Fruit fly (Drosophila melanogaster): ENCODE measurements around the gene gcm2.
A peak's percentile ranks its signal among the peaks of the same experiment; 100 is the strongest.

gcm2 gene

dm6 chr2L:9617908-9618307, 9.5 kb downstream of the gcm2 start (continued):
- no peak for TF ChIP-seq sd (tag; optimal IDR thresholded peaks at IDR 0.05)
- TF ChIP-seq CG18262 (tag; optimal IDR thresholded peaks at IDR 0.05): peak; percentile 12
- TF ChIP-seq CG32772 (GFP tag; IDR thresholded peaks at IDR 0.05): no peak
- peak; percentile 50 for TF ChIP-seq PHDP (tag; optimal IDR thresholded peaks at IDR 0.05)
- no peak for TF ChIP-seq CG3065 (GFP tag; optimal IDR thresholded peaks at IDR 0.05)
- no peak for TF ChIP-seq CG1647 (GFP tag; optimal IDR thresholded peaks at IDR 0.05)
- TF ChIP-seq Ravus (GFP tag; IDR thresholded peaks at IDR 0.05): no peak
- TF ChIP-seq CG16813 (GFP tag; IDR thresholded peaks at IDR 0.05; ENCODE audit: partially characterized antibody): no peak
- TF ChIP-seq CG10565 (GFP tag; optimal IDR thresholded peaks at IDR 0.05): no peak
- TF ChIP-seq HHEX (GFP tag; optimal IDR thresholded peaks at IDR 0.05): peak; percentile 5
- TF ChIP-seq repo (GFP tag; optimal IDR thresholded peaks at IDR 0.05): no peak
- no peak for TF ChIP-seq CG17328 (GFP tag; IDR thresholded peaks at IDR 0.05)
- TF ChIP-seq CG10462 (GFP tag; optimal IDR thresholded peaks at IDR 0.05): no peak
- TF ChIP-seq CG17912 (GFP tag; optimal IDR thresholded peaks at IDR 0.05): no peak
- no peak for TF ChIP-seq Side (GFP tag; optimal IDR thresholded peaks at IDR 0.05)
- no peak for TF ChIP-seq twi (tag; optimal IDR thresholded peaks at IDR 0.05)
- TF ChIP-seq ham (GFP tag; IDR thresholded peaks at IDR 0.05): no peak
- peak; percentile 17 for TF ChIP-seq D19A (tag; optimal IDR thresholded peaks at IDR 0.05)
- no peak for TF ChIP-seq Antp (GFP tag; optimal IDR thresholded peaks at IDR 0.05)
- TF ChIP-seq CG33557 (GFP tag; optimal IDR thresholded peaks at IDR 0.05): no peak
- peak; percentile 6 for TF ChIP-seq CG3281 (GFP tag; optimal IDR thresholded peaks at IDR 0.05)
- no peak for TF ChIP-seq slou (GFP tag; optimal IDR thresholded peaks at IDR 0.05)
- TF ChIP-seq CG17359 (tag; optimal IDR thresholded peaks at IDR 0.05): peak; percentile 39
- peak; percentile 24 for TF ChIP-seq gcm2 (GFP tag; optimal IDR thresholded peaks at IDR 0.05)
- TF ChIP-seq wek (GFP tag; optimal IDR thresholded peaks at IDR 0.05): no peak
- TF ChIP-seq ttk (GFP tag; IDR thresholded peaks at IDR 0.05): no peak
- no peak for TF ChIP-seq Dek (tag; optimal IDR thresholded peaks at IDR 0.05)
- TF ChIP-seq unpg (GFP tag; optimal IDR thresholded peaks at IDR 0.05): peak; percentile 20
- TF ChIP-seq Ptx1 (GFP tag; IDR thresholded peaks at IDR 0.05): no peak
- TF ChIP-seq dmrt11E (tag; optimal IDR thresholded peaks at IDR 0.05): no peak
- TF ChIP-seq ken (GFP tag; IDR thresholded peaks at IDR 0.05): 0 out of 3 replicates have a peak, but pooled peaks have one; percentile 10
- no peak for TF ChIP-seq CG1603 (tag; optimal IDR thresholded peaks at IDR 0.05)
- TF ChIP-seq CG7839 (tag; optimal IDR thresholded peaks at IDR 0.05): peak; percentile 25
- 0 out of 2 replicates have a peak, but pooled peaks have one; percentile 10 for TF ChIP-seq CG9932 (GFP tag; IDR thresholded peaks at IDR 0.05)
- peak; percentile 14 for TF ChIP-seq phol (tag; optimal IDR thresholded peaks at IDR 0.05)
- no peak for TF ChIP-seq Nf-YA (GFP tag; IDR thresholded peaks at IDR 0.05)
- TF ChIP-seq tin (GFP tag; optimal IDR thresholded peaks at IDR 0.05): no peak
- TF ChIP-seq NK7.1 (GFP tag; optimal IDR thresholded peaks at IDR 0.05): no peak
- no peak for TF ChIP-seq seq (GFP tag; IDR thresholded peaks at IDR 0.05)
- no peak for TF ChIP-seq zf30C (GFP tag; optimal IDR thresholded peaks at IDR 0.05)
- no peak for TF ChIP-seq CG3407 (GFP tag; optimal IDR thresholded peaks at IDR 0.05)
- TF ChIP-seq CG10274 (GFP tag; optimal IDR thresholded peaks at IDR 0.05): peak; percentile 82
- peak; percentile 50 for TF ChIP-seq gem (tag; optimal IDR thresholded peaks at IDR 0.05)
- TF ChIP-seq CG12391 (tag; optimal IDR thresholded peaks at IDR 0.05): no peak
- no peak for TF ChIP-seq CG5953 (GFP tag; IDR thresholded peaks at IDR 0.05)
- TF ChIP-seq CG10979 (tag; optimal IDR thresholded peaks at IDR 0.05): peak; percentile 23
- peak; percentile 40 for TF ChIP-seq CG2120 (GFP tag; optimal IDR thresholded peaks at IDR 0.05)
- TF ChIP-seq Ada2b (GFP tag; IDR thresholded peaks at IDR 0.05): 0 out of 2 replicates have a peak, but pooled peaks have one; percentile 18
- TF ChIP-seq CG11093 (GFP tag; IDR thresholded peaks at IDR 0.05): no peak
- TF ChIP-seq sob (GFP tag; IDR thresholded peaks at IDR 0.05): no peak
- TF ChIP-seq schlank (tag; optimal IDR thresholded peaks at IDR 0.05): no peak
- TF ChIP-seq CG43689 (GFP tag; IDR thresholded peaks at IDR 0.05): no peak

Measured in whole organism, embryonic.